Fruit fly (Drosophila melanogaster) Kc167 (cell line): Measurements from ENCODE around the gene P5CDh2.

Source experiments
- Sin3A ChIP-seq: fragments of >200 bp; optimal IDR thresholded peaks from 2 replicates; lab custom pipeline; 2018; ENCODE audit warnings: missing external identifiers
- h ChIP-seq: fragments of >200 bp; optimal IDR thresholded peaks from 3 replicates; lab custom pipeline; 2018; ENCODE audit warnings: missing external identifiers
- insv ChIP-seq: fragments of >200 bp; optimal IDR thresholded peaks from 3 replicates; lab custom pipeline; 2018; ENCODE audit warnings: missing external identifiers
- psq ChIP-seq: fragments of >200 bp; optimal IDR thresholded peaks from 2 replicates; lab custom pipeline; 2017; ENCODE audit warnings: missing external identifiers
- ttk ChIP-seq: sonication (Bioruptor generic); optimal IDR thresholded peaks from 2 replicates; lab custom pipeline; 2017; ENCODE audit warnings: missing external identifiers

DNA sequence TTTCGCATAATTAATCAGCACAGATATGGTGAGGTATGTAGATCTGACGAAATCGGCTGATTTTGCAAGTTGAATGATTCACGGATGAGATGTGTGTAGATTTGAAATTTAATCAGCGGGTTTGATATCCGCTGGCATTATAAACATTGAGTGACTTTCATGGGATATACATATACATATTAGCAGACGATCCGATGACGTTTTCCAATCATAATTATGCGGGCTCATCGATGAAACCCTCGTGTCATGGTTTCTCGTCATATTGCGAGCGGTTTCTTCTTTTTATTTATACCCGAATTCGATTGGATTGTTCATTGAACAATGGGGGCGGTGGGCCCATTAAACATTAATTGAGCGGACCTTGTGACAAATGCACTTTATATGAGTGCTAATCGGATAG, 13.3 kb upstream of the P5CDh2 start:
- TF ChIP-seq psq (no peak), ttk (no peak), Sin3A (lab: Kevin White, UChicago) (no peak), insv (lab: Kevin White, UChicago) (no peak), h (lab: Kevin White, UChicago) (no peak)
